Worm (Caenorhabditis elegans) whole organism, L1 larva: ENCODE data around the gene ncx-2.

ENCODE experiments used
- C16A3.4 ChIP-seq: fragments of 150-350 bp; optimal IDR thresholded peaks from 2 replicates; lab custom pipeline; 2014; ENCODE audit warnings: missing biosample characterization, missing genetic modification characterization
- C34B4.2 ChIP-seq: sonication (generic microtip); optimal IDR thresholded peaks from 2 replicates; lab custom pipeline; 2017; ENCODE audit warnings: mild to moderate bottlenecking, missing genetic modification characterization, missing compliant biosample characterization
- Y116A8C.19 ChIP-seq: sonication (generic microtip); optimal IDR thresholded peaks from 2 replicates; lab custom pipeline; 2016; ENCODE audit warnings: missing compliant biosample characterization, missing genetic modification characterization, borderline replicate concordance
- aha-1 ChIP-seq: fragments of 150-350 bp; optimal IDR thresholded peaks from 2 replicates; lab custom pipeline; 2014; ENCODE audit warnings: missing biosample characterization, missing genetic modification characterization
- aly-2 ChIP-seq: fragments of 150-350 bp; optimal IDR thresholded peaks from 2 replicates; lab custom pipeline; 2014; ENCODE audit warnings: missing biosample characterization, missing genetic modification characterization
- ama-1 ChIP-seq: fragments of 150-350 bp; optimal IDR thresholded peaks from 2 replicates; lab custom pipeline; 2014
- blmp-1 ChIP-seq: fragments of 150-350 bp; optimal IDR thresholded peaks from 2 replicates; lab custom pipeline; 2014; ENCODE audit warnings: missing biosample characterization, missing genetic modification characterization
- ceh-63 ChIP-seq: fragments of 200-800 bp; sonication (Bioruptor generic); optimal IDR thresholded peaks from 2 replicates; lab custom pipeline; 2018; ENCODE audit warnings: mild to moderate bottlenecking, missing genetic modification characterization, missing compliant biosample characterization
- ceh-90 ChIP-seq: sonication (generic microtip); optimal IDR thresholded peaks from 2 replicates; lab custom pipeline; 2016; ENCODE audit warnings: missing genetic modification characterization, missing compliant biosample characterization
- dsc-1 ChIP-seq: sonication (generic microtip); optimal IDR thresholded peaks from 2 replicates; lab custom pipeline; 2016; ENCODE audit warnings: mild to moderate bottlenecking, missing genetic modification characterization, missing compliant biosample characterization
- efl-3 ChIP-seq: fragments of 200-800 bp; sonication (Bioruptor generic); optimal IDR thresholded peaks from 2 replicates; lab custom pipeline; 2018; ENCODE audit warnings: mild to moderate bottlenecking, missing genetic modification characterization, missing compliant biosample characterization
- egl-13 ChIP-seq: sonication (generic microtip); optimal IDR thresholded peaks from 2 replicates; lab custom pipeline; 2016; ENCODE audit warnings: missing genotype, missing genetic modification reagents, missing genetic modification characterization, missing compliant biosample characterization
- elt-3 ChIP-seq, 6 experiments: fragments of 150-350 bp in 1 of 6; sonication (generic microtip); optimal IDR thresholded peaks; 2 replicates each; lab custom pipeline; 2017 to 2018; ENCODE audit warnings: missing biosample characterization in 6 of 6, missing genetic modification characterization in 6 of 6, inconsistent platforms in 1 of 6
- ets-5 ChIP-seq: fragments of 200-800 bp; sonication (Bioruptor generic); IDR thresholded peaks from 2 replicates; pipeline ENCODE4 v1.3.6; 2022; ENCODE audit warnings: missing genetic modification characterization, missing compliant biosample characterization
- fkh-8 ChIP-seq: sonication (generic microtip); optimal IDR thresholded peaks from 2 replicates; lab custom pipeline; 2016; ENCODE audit warnings: mild to moderate bottlenecking, missing genetic modification characterization, missing compliant biosample characterization
- grh-1 ChIP-seq: fragments of 200-800 bp; sonication (Bioruptor generic); IDR thresholded peaks from 2 replicates; pipeline ENCODE4 v1.3.6; 2022; ENCODE audit warnings: missing genetic modification reagents, missing genetic modification characterization, missing compliant biosample characterization
- hlh-4 ChIP-seq: sonication (generic microtip); optimal IDR thresholded peaks from 2 replicates; lab custom pipeline; 2016; ENCODE audit warnings: mild to moderate bottlenecking, missing genetic modification characterization, missing compliant biosample characterization
- hpl-2 ChIP-seq: fragments of 150-350 bp; optimal IDR thresholded peaks from 2 replicates; lab custom pipeline; 2014; ENCODE audit warnings: missing biosample characterization, missing genetic modification reagents, missing genetic modification characterization
- irx-1 ChIP-seq: sonication (generic microtip); optimal IDR thresholded peaks from 2 replicates; lab custom pipeline; 2016; ENCODE audit warnings: missing genetic modification characterization, missing compliant biosample characterization
- isw-1 ChIP-seq: fragments of 200-800 bp; sonication (Bioruptor generic); IDR thresholded peaks from 2 replicates; pipeline ENCODE4 v1.3.6; 2022; ENCODE audit warnings: missing genetic modification characterization, missing compliant biosample characterization
- jun-1 ChIP-seq: fragments of 150-350 bp; optimal IDR thresholded peaks from 2 replicates; lab custom pipeline; 2014; ENCODE audit warnings: missing biosample characterization, missing genetic modification reagents, missing genetic modification characterization
- lin-13 ChIP-seq: fragments of 150-350 bp; optimal IDR thresholded peaks from 2 replicates; lab custom pipeline; 2014; ENCODE audit warnings: missing biosample characterization, missing genetic modification reagents, missing genetic modification characterization
- lin-14 ChIP-seq: fragments of 200-800 bp; sonication (Bioruptor generic); optimal IDR thresholded peaks from 2 replicates; lab custom pipeline; 2018; ENCODE audit warnings: mild to moderate bottlenecking, missing genetic modification characterization, moderate library complexity, missing compliant biosample characterization
- lin-35 ChIP-seq, 2 experiments: fragments of 150-350 bp; optimal IDR thresholded peaks; 2 replicates each; lab custom pipeline; 2014; ENCODE audit warnings: missing biosample characterization in 2 of 2, missing genetic modification characterization in 2 of 2, missing genetic modification reagents in 2 of 2
- lin-39 ChIP-seq: fragments of 150-350 bp; optimal IDR thresholded peaks from 2 replicates; lab custom pipeline; 2014; ENCODE audit warnings: missing biosample characterization, missing genetic modification reagents, missing genetic modification characterization
- lsy-2 ChIP-seq, 2 experiments: fragments of 150-350 bp; optimal IDR thresholded peaks; 2 replicates each; lab custom pipeline; 2014; ENCODE audit warnings: missing biosample characterization in 2 of 2, missing genetic modification characterization in 2 of 2
- mab-9 ChIP-seq: fragments of 200-800 bp; sonication (Bioruptor generic); IDR thresholded peaks from 2 replicates; pipeline ENCODE4 v1.3.6; 2022; ENCODE audit warnings: missing genetic modification reagents, missing genetic modification characterization, missing compliant biosample characterization
- mdl-1 ChIP-seq, 2 experiments: fragments of 150-350 bp; optimal IDR thresholded peaks; 2 replicates each; lab custom pipeline; 2014 to 2017; ENCODE audit warnings: missing biosample characterization in 2 of 2, missing genetic modification characterization in 2 of 2, inconsistent platforms in 1 of 2
- mef-2 ChIP-seq: fragments of 150-350 bp; optimal IDR thresholded peaks from 2 replicates; lab custom pipeline; 2014; ENCODE audit warnings: missing biosample characterization, missing genetic modification characterization
- mep-1 ChIP-seq: fragments of 150-350 bp; optimal IDR thresholded peaks from 2 replicates; lab custom pipeline; 2014; ENCODE audit warnings: missing biosample characterization, missing genetic modification characterization
- nhr-11 ChIP-seq: fragments of 150-350 bp; optimal IDR thresholded peaks from 2 replicates; lab custom pipeline; 2014; ENCODE audit warnings: missing biosample characterization, missing genetic modification characterization
- nhr-12 ChIP-seq: sonication (generic microtip); optimal IDR thresholded peaks from 2 replicates; lab custom pipeline; 2017; ENCODE audit warnings: missing biosample characterization, missing genetic modification characterization
- nhr-19 ChIP-seq: fragments of 200-800 bp; sonication (Bioruptor generic); conservative IDR thresholded peaks from 2 replicates; pipeline ENCODE4 v1.3.6; 2022; ENCODE audit warnings: missing genetic modification characterization, missing compliant biosample characterization
- nhr-20 ChIP-seq: sonication (generic microtip); optimal IDR thresholded peaks from 2 replicates; lab custom pipeline; 2016; ENCODE audit warnings: mild to moderate bottlenecking, missing genetic modification characterization, missing compliant biosample characterization
- nhr-28 ChIP-seq: fragments of 150-350 bp; optimal IDR thresholded peaks from 2 replicates; lab custom pipeline; 2014; ENCODE audit warnings: missing biosample characterization, missing genetic modification characterization
- nhr-47 ChIP-seq: sonication (generic microtip); optimal IDR thresholded peaks from 2 replicates; lab custom pipeline; 2016; ENCODE audit warnings: mild to moderate bottlenecking, missing genetic modification characterization, moderate library complexity, missing compliant biosample characterization
- nhr-71 ChIP-seq: sonication (generic microtip); optimal IDR thresholded peaks from 2 replicates; lab custom pipeline; 2016; ENCODE audit warnings: mild to moderate bottlenecking, missing genetic modification characterization, moderate library complexity, missing compliant biosample characterization
- nhr-76 ChIP-seq: sonication (generic microtip); optimal IDR thresholded peaks from 2 replicates; lab custom pipeline; 2017; ENCODE audit warnings: missing biosample characterization, missing genetic modification characterization
- nhr-77 ChIP-seq: fragments of 150-350 bp; optimal IDR thresholded peaks from 2 replicates; lab custom pipeline; 2014; ENCODE audit warnings: missing biosample characterization, missing genetic modification characterization
- nhr-84 ChIP-seq: sonication (generic microtip); optimal IDR thresholded peaks from 2 replicates; lab custom pipeline; 2017; ENCODE audit warnings: missing biosample characterization, missing genetic modification characterization
- nhr-85 ChIP-seq: sonication (generic microtip); peaks from one replicate; lab custom pipeline; 2016; ENCODE audit warnings: missing genetic modification characterization, inconsistent platforms, missing compliant biosample characterization
- nhr-90 ChIP-seq: sonication (generic microtip); optimal IDR thresholded peaks from 2 replicates; lab custom pipeline; 2016; ENCODE audit warnings: mild to moderate bottlenecking, missing genetic modification characterization, missing compliant biosample characterization; ENCODE audit not compliant: poor library complexity
- pag-3 ChIP-seq: sonication (generic microtip); optimal IDR thresholded peaks from 2 replicates; lab custom pipeline; 2017; ENCODE audit warnings: missing genetic modification characterization, mild to moderate bottlenecking, missing compliant biosample characterization, antibody characterized with exemption, borderline replicate concordance; ENCODE audit not compliant: insufficient read depth
- pqm-1 ChIP-seq: sonication (generic microtip); optimal IDR thresholded peaks from 3 replicates; lab custom pipeline; 2017; ENCODE audit warnings: missing biosample characterization, missing genetic modification characterization
- skn-1 ChIP-seq: fragments of 150-350 bp; optimal IDR thresholded peaks from 2 replicates; lab custom pipeline; 2014; ENCODE audit warnings: missing biosample characterization, missing genetic modification characterization
- snu-23 ChIP-seq: sonication (generic microtip); optimal IDR thresholded peaks from 2 replicates; lab custom pipeline; 2016; ENCODE audit warnings: missing genetic modification characterization, missing compliant biosample characterization
- sox-4 ChIP-seq: sonication (generic microtip); optimal IDR thresholded peaks from 2 replicates; lab custom pipeline; 2016; ENCODE audit warnings: missing genetic modification characterization, missing compliant biosample characterization
- sup-37 ChIP-seq: fragments of 200-800 bp; sonication (Bioruptor generic); optimal IDR thresholded peaks from 2 replicates; lab custom pipeline; 2018; ENCODE audit warnings: mild to moderate bottlenecking, missing genetic modification characterization, missing compliant biosample characterization
- tbx-2 ChIP-seq: sonication (generic microtip); optimal IDR thresholded peaks from 2 replicates; lab custom pipeline; 2016; ENCODE audit warnings: missing genetic modification characterization, missing compliant biosample characterization
- tlp-1 ChIP-seq: fragments of 150-350 bp; optimal IDR thresholded peaks from 2 replicates; lab custom pipeline; 2014; ENCODE audit warnings: missing biosample characterization, missing genetic modification characterization
- unc-130 ChIP-seq: fragments of 150-350 bp; optimal IDR thresholded peaks from 2 replicates; lab custom pipeline; 2017; ENCODE audit warnings: missing biosample characterization, missing genetic modification characterization, inconsistent platforms
- vab-15 ChIP-seq: sonication (generic microtip); optimal IDR thresholded peaks from 2 replicates; lab custom pipeline; 2017; ENCODE audit warnings: missing genotype, mild to moderate bottlenecking, missing genetic modification characterization, missing compliant biosample characterization
- zag-1 ChIP-seq: fragments of 150-350 bp; optimal IDR thresholded peaks from 2 replicates; lab custom pipeline; 2014; ENCODE audit warnings: missing biosample characterization, missing genetic modification characterization
- zip-4 ChIP-seq: fragments of 200-800 bp; sonication (Bioruptor generic); optimal IDR thresholded peaks from 2 replicates; lab custom pipeline; 2018; ENCODE audit warnings: mild to moderate bottlenecking, missing genetic modification characterization, moderate library complexity, missing compliant biosample characterization
- ztf-4 ChIP-seq: fragments of 150-350 bp; optimal IDR thresholded peaks from 2 replicates; lab custom pipeline; 2014; ENCODE audit warnings: missing biosample characterization, missing genetic modification characterization

The ncx-2 gene

ce11 chrV:5274974-5275373 is 28.5 kb upstream of the ncx-2 start (continued):
- TF ChIP-seq snu-23 (GFP tag; lab: Kevin White, UChicago) = peak; percentile 34
- no peak for TF ChIP-seq lin-14 (GFP tag; lab: Kevin White, UChicago)
- peak; percentile 5 for TF ChIP-seq egl-13 (tag; lab: Kevin White, UChicago)
- peak; percentile 5 for TF ChIP-seq nhr-90 (tag; lab: Kevin White, UChicago)
- peak; percentile 42 for TF ChIP-seq tbx-2
- no peak for TF ChIP-seq mab-9
- no peak for TF ChIP-seq aly-2 (tag; lab: Kevin White, UChicago)
- no peak for TF ChIP-seq Y116A8C.19 (tag; lab: Kevin White, UChicago)
- no peak for TF ChIP-seq ama-1
- no peak for TF ChIP-seq nhr-85 (tag; lab: Kevin White, UChicago)
- peak; percentile 11 for TF ChIP-seq zip-4 (GFP tag; lab: Kevin White, UChicago)
- TF ChIP-seq ztf-4 = no peak
- no peak for TF ChIP-seq hlh-4 (tag; lab: Kevin White, UChicago)
- peak; percentile 80 for TF ChIP-seq nhr-71 (tag; lab: Kevin White, UChicago)
- peak; percentile 75 for TF ChIP-seq mep-1
- TF ChIP-seq lin-39 (tag; lab: Kevin White, UChicago) = no peak
- peak; percentile 22 for TF ChIP-seq C16A3.4 (tag; lab: Kevin White, UChicago)
- TF ChIP-seq lin-35 (GFP tag; optimal IDR thresholded peaks at IDR 0.05; lab: Kevin White, UChicago) = peak; percentile 67 to 80
- TF ChIP-seq nhr-19 (GFP tag; lab: Robert Waterston, UW) = peak; percentile 62
- peak; percentile 35 for TF ChIP-seq skn-1 (tag; lab: Kevin White, UChicago)
- no peak for TF ChIP-seq tlp-1 (tag; lab: Kevin White, UChicago)
- no peak for TF ChIP-seq aha-1 (tag; lab: Kevin White, UChicago)
- peak in 1 of 2 experiments; percentile 32 for TF ChIP-seq mdl-1 (tag; optimal IDR thresholded peaks at IDR 0.05; lab: Kevin White, UChicago)
- TF ChIP-seq nhr-84 (tag; lab: Kevin White, UChicago) = no peak
- peak; percentile 21 for TF ChIP-seq jun-1 (tag; lab: Kevin White, UChicago)
- peak; percentile 64 for TF ChIP-seq nhr-47 (tag; lab: Kevin White, UChicago)
- no peak for TF ChIP-seq elt-3 (tag; optimal IDR thresholded peaks at IDR 0.05; lab: Kevin White, UChicago)
- no peak for TF ChIP-seq dsc-1 (tag; lab: Kevin White, UChicago)
- TF ChIP-seq mef-2 (tag; lab: Kevin White, UChicago) = no peak
- no peak for TF ChIP-seq ceh-90 (tag; lab: Kevin White, UChicago)
- TF ChIP-seq irx-1 (tag; lab: Kevin White, UChicago) = no peak
- TF ChIP-seq hpl-2 (GFP tag; lab: Kevin White, UChicago) = no peak
- TF ChIP-seq nhr-12 (tag; lab: Kevin White, UChicago) = no peak
- no peak for TF ChIP-seq pqm-1 (tag; lab: Kevin White, UChicago)
- TF ChIP-seq pag-3 (tag; lab: Kevin White, UChicago) = no peak
- no peak for TF ChIP-seq blmp-1
- peak; percentile 61 for TF ChIP-seq nhr-20 (tag; lab: Kevin White, UChicago)
- TF ChIP-seq efl-3 (GFP tag; lab: Kevin White, UChicago) = no peak
- no peak for TF ChIP-seq sup-37 (GFP tag; lab: Kevin White, UChicago)
- no peak for TF ChIP-seq vab-15 (tag; lab: Kevin White, UChicago)
- TF ChIP-seq lsy-2 (tag; optimal IDR thresholded peaks at IDR 0.05; lab: Kevin White, UChicago) = peak; percentile 36 to 68
- TF ChIP-seq ets-5 (GFP tag; lab: Robert Waterston, UW) = no peak
- TF ChIP-seq nhr-77 = no peak
- TF ChIP-seq sox-4 (tag; lab: Kevin White, UChicago) = peak; percentile 18
- TF ChIP-seq unc-130 = no peak
- peak; percentile 26 for TF ChIP-seq fkh-8 (tag; lab: Kevin White, UChicago)
- no peak for TF ChIP-seq ceh-63 (GFP tag; lab: Kevin White, UChicago)
- no peak for TF ChIP-seq zag-1 (tag; lab: Kevin White, UChicago)
- peak; percentile 24 for TF ChIP-seq isw-1 (GFP tag; lab: Robert Waterston, UW)
- no peak for TF ChIP-seq nhr-11 (tag; lab: Kevin White, UChicago)
- peak; percentile 25 for TF ChIP-seq lin-13
- no peak for TF ChIP-seq C34B4.2 (tag; lab: Kevin White, UChicago)
- TF ChIP-seq nhr-76 (tag; lab: Kevin White, UChicago) = no peak
- TF ChIP-seq nhr-28 (tag; lab: Kevin White, UChicago) = no peak
- 0 out of 2 replicates have a peak, but pooled peaks have one; percentile 20 for TF ChIP-seq grh-1 (GFP tag; lab: Robert Waterston, UW)
